Worm (Caenorhabditis elegans) whole organism, L1 larva: ENCODE results near the gene bgnt-1.5.

Source experiments
- C04F5.9 ChIP-seq: sonication (generic microtip); optimal IDR thresholded peaks from 2 replicates; lab custom pipeline; 2016; ENCODE audit warnings: missing genetic modification characterization, missing compliant biosample characterization
- Y116A8C.19 ChIP-seq: sonication (generic microtip); optimal IDR thresholded peaks from 2 replicates; lab custom pipeline; 2016; ENCODE audit warnings: missing compliant biosample characterization, missing genetic modification characterization, borderline replicate concordance
- alr-1 ChIP-seq: fragments of 200-800 bp; sonication (Bioruptor generic); optimal IDR thresholded peaks from 2 replicates; lab custom pipeline; 2018; ENCODE audit warnings: borderline replicate concordance, mild to moderate bottlenecking, missing genetic modification characterization, missing compliant biosample characterization
- ama-1 ChIP-seq: fragments of 150-350 bp; optimal IDR thresholded peaks from 2 replicates; lab custom pipeline; 2014
- blmp-1 ChIP-seq: fragments of 150-350 bp; optimal IDR thresholded peaks from 2 replicates; lab custom pipeline; 2014; ENCODE audit warnings: missing biosample characterization, missing genetic modification characterization
- ceh-63 ChIP-seq: fragments of 200-800 bp; sonication (Bioruptor generic); optimal IDR thresholded peaks from 2 replicates; lab custom pipeline; 2018; ENCODE audit warnings: mild to moderate bottlenecking, missing genetic modification characterization, missing compliant biosample characterization
- dpl-1 ChIP-seq, 3 experiments: fragments of 150-350 bp in 2 of 3; sonication (generic microtip) in 1 of 3; optimal IDR thresholded peaks; 2 replicates each; lab custom pipeline; 2014 to 2017; ENCODE audit warnings: missing biosample characterization in 3 of 3, missing genetic modification characterization in 3 of 3, missing genetic modification reagents in 3 of 3
- dsc-1 ChIP-seq: sonication (generic microtip); optimal IDR thresholded peaks from 2 replicates; lab custom pipeline; 2016; ENCODE audit warnings: mild to moderate bottlenecking, missing genetic modification characterization, missing compliant biosample characterization
- egl-13 ChIP-seq: sonication (generic microtip); optimal IDR thresholded peaks from 2 replicates; lab custom pipeline; 2016; ENCODE audit warnings: missing genotype, missing genetic modification reagents, missing genetic modification characterization, missing compliant biosample characterization
- egl-27 ChIP-seq, 2 experiments: fragments of 150-350 bp in 1 of 2; sonication (generic microtip); optimal IDR thresholded peaks; 3 replicates each; lab custom pipeline; 2017 to 2018; ENCODE audit warnings: missing biosample characterization in 2 of 2, missing genetic modification characterization in 2 of 2, missing genetic modification reagents in 2 of 2
- fos-1 ChIP-seq: fragments of 150-350 bp; optimal IDR thresholded peaks from 2 replicates; lab custom pipeline; 2014; ENCODE audit warnings: missing biosample characterization, missing genetic modification characterization
- grh-1 ChIP-seq: fragments of 200-800 bp; sonication (Bioruptor generic); IDR thresholded peaks from 2 replicates; pipeline ENCODE4 v1.3.6; 2022; ENCODE audit warnings: missing genetic modification reagents, missing genetic modification characterization, missing compliant biosample characterization
- hlh-17 ChIP-seq: fragments of 200-800 bp; sonication (Bioruptor generic); optimal IDR thresholded peaks from 2 replicates; lab custom pipeline; 2018; ENCODE audit warnings: missing genetic modification characterization, mild to moderate bottlenecking, missing compliant biosample characterization, moderate library complexity, borderline replicate concordance
- isw-1 ChIP-seq: fragments of 200-800 bp; sonication (Bioruptor generic); IDR thresholded peaks from 2 replicates; pipeline ENCODE4 v1.3.6; 2022; ENCODE audit warnings: missing genetic modification characterization, missing compliant biosample characterization
- jun-1 ChIP-seq: fragments of 150-350 bp; optimal IDR thresholded peaks from 2 replicates; lab custom pipeline; 2014; ENCODE audit warnings: missing biosample characterization, missing genetic modification reagents, missing genetic modification characterization
- lin-15B ChIP-seq: fragments of 150-350 bp; sonication (generic microtip); optimal IDR thresholded peaks from 3 replicates; lab custom pipeline; 2014; ENCODE audit warnings: missing biosample characterization, missing genetic modification characterization
- lin-35 ChIP-seq, 2 experiments: fragments of 150-350 bp; optimal IDR thresholded peaks; 2 replicates each; lab custom pipeline; 2014; ENCODE audit warnings: missing biosample characterization in 2 of 2, missing genetic modification characterization in 2 of 2, missing genetic modification reagents in 2 of 2
- lin-39 ChIP-seq: fragments of 150-350 bp; optimal IDR thresholded peaks from 2 replicates; lab custom pipeline; 2014; ENCODE audit warnings: missing biosample characterization, missing genetic modification reagents, missing genetic modification characterization
- mab-9 ChIP-seq: fragments of 200-800 bp; sonication (Bioruptor generic); IDR thresholded peaks from 2 replicates; pipeline ENCODE4 v1.3.6; 2022; ENCODE audit warnings: missing genetic modification reagents, missing genetic modification characterization, missing compliant biosample characterization
- nhr-11 ChIP-seq: fragments of 150-350 bp; optimal IDR thresholded peaks from 2 replicates; lab custom pipeline; 2014; ENCODE audit warnings: missing biosample characterization, missing genetic modification characterization
- nhr-20 ChIP-seq: sonication (generic microtip); optimal IDR thresholded peaks from 2 replicates; lab custom pipeline; 2016; ENCODE audit warnings: mild to moderate bottlenecking, missing genetic modification characterization, missing compliant biosample characterization
- pag-3 ChIP-seq: sonication (generic microtip); optimal IDR thresholded peaks from 2 replicates; lab custom pipeline; 2017; ENCODE audit warnings: missing genetic modification characterization, mild to moderate bottlenecking, missing compliant biosample characterization, antibody characterized with exemption, borderline replicate concordance; ENCODE audit not compliant: insufficient read depth
- pqm-1 ChIP-seq: sonication (generic microtip); optimal IDR thresholded peaks from 3 replicates; lab custom pipeline; 2017; ENCODE audit warnings: missing biosample characterization, missing genetic modification characterization
- rnt-1 ChIP-seq: sonication (generic microtip); optimal IDR thresholded peaks from 2 replicates; lab custom pipeline; 2016; ENCODE audit warnings: mild to moderate bottlenecking, missing genetic modification characterization, moderate library complexity, missing compliant biosample characterization
- snpc-4 ChIP-seq: fragments of 150-350 bp; optimal IDR thresholded peaks from 2 replicates; lab custom pipeline; 2014; ENCODE audit warnings: missing biosample characterization, missing genetic modification characterization
- sptf-1 ChIP-seq: fragments of 150-350 bp; optimal IDR thresholded peaks from 2 replicates; lab custom pipeline; 2014; ENCODE audit warnings: missing biosample characterization, missing genetic modification characterization
- sup-37 ChIP-seq: fragments of 200-800 bp; sonication (Bioruptor generic); optimal IDR thresholded peaks from 2 replicates; lab custom pipeline; 2018; ENCODE audit warnings: mild to moderate bottlenecking, missing genetic modification characterization, missing compliant biosample characterization
- swsn-7 ChIP-seq: sonication (generic microtip); optimal IDR thresholded peaks from 2 replicates; lab custom pipeline; 2016; ENCODE audit warnings: missing genetic modification characterization, missing compliant biosample characterization
- unc-30 ChIP-seq: sonication (generic microtip); optimal IDR thresholded peaks from 2 replicates; lab custom pipeline; 2017; ENCODE audit warnings: missing biosample characterization, missing genetic modification characterization
- unc-62 ChIP-seq: fragments of 150-350 bp; optimal IDR thresholded peaks from 2 replicates; lab custom pipeline; 2014; ENCODE audit warnings: missing biosample characterization, missing genetic modification reagents, missing genetic modification characterization
- unc-86 ChIP-seq: sonication (generic microtip); optimal IDR thresholded peaks from 2 replicates; lab custom pipeline; 2016; ENCODE audit warnings: missing genetic modification characterization, missing compliant biosample characterization
- xbp-1 ChIP-seq: sonication (generic microtip); optimal IDR thresholded peaks from 2 replicates; lab custom pipeline; 2016; ENCODE audit warnings: missing genetic modification characterization, missing compliant biosample characterization
- zag-1 ChIP-seq: fragments of 150-350 bp; optimal IDR thresholded peaks from 2 replicates; lab custom pipeline; 2014; ENCODE audit warnings: missing biosample characterization, missing genetic modification characterization
- zip-4 ChIP-seq: fragments of 200-800 bp; sonication (Bioruptor generic); optimal IDR thresholded peaks from 2 replicates; lab custom pipeline; 2018; ENCODE audit warnings: mild to moderate bottlenecking, missing genetic modification characterization, moderate library complexity, missing compliant biosample characterization
- ztf-11 ChIP-seq, 2 experiments: sonication (generic microtip); optimal IDR thresholded peaks; 2 replicates each; lab custom pipeline; 2016 to 2017; ENCODE audit warnings: missing genetic modification characterization in 2 of 2, missing biosample characterization in 1 of 2, missing compliant biosample characterization in 1 of 2

The bgnt-1.5 gene

DNA sequence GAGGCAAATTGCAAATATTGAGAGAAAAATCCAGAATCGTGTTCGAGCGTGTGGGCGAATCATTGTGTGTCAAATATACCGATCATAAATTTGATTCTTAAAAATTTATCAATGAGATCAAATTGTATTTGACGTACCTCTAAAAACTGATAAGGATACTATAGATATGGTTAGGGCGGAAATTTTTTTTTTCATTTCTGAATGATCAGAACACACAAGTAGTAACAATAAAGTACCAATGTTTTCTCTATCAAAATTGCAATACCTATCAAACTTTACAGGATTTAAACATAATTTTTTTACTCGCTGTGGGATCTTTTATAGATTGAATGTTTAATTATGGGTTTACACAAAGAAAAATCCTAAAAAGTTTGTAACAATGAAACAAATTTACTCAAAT lies at the start of gene bgnt-1.5:
Gene bgnt-1.5, minus strand, starts transcription at position 101 of the 400 bp plus-strand sequence.
- TF ChIP-seq zag-1 (tag; lab: Kevin White, UChicago) (no peak), lin-15B (tag; lab: Kevin White, UChicago) (no peak), unc-86 (tag; lab: Kevin White, UChicago) (no peak), Y116A8C.19 (tag; lab: Kevin White, UChicago) (no peak), grh-1 (GFP tag; lab: Robert Waterston, UW) (no peak), dpl-1 (GFP tag; optimal IDR thresholded peaks at IDR 0.05; lab: Kevin White, UChicago) (no peak), ztf-11 (tag; optimal IDR thresholded peaks at IDR 0.05; lab: Kevin White, UChicago) (no peak), nhr-20 (tag; lab: Kevin White, UChicago) (no peak), egl-27 (tag; optimal IDR thresholded peaks at IDR 0.05; lab: Kevin White, UChicago) (no peak), zip-4 (no peak), rnt-1 (tag; lab: Kevin White, UChicago) (no peak)

DNA sequence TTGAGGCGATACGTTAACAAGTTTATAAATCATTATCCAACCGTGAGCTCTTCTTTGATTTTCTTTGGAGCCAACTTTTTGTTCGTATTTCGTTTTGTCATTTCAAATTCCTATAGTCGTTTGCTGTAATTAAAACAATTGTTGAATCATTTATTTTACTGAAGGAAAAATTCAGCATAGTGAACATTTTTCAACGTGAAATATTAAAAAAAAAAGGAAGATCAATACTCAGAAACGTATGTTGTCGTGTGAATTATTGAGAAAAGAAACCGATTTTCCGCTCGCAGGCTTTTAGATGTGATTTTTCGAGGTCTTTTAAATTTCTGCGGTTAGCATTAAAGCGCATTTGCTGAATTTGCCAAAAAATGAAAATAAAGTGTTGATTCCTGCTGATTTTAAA lies 46.7 kb upstream of the bgnt-1.5 start, which contains the start of gene phf-33:
Gene phf-33, minus strand, starts transcription at position 101 of the 400 bp plus-strand sequence.
- no peak for TF ChIP-seq nhr-11
- TF ChIP-seq ceh-63 = no peak
- TF ChIP-seq lin-39 = no peak
- TF ChIP-seq pag-3 (tag; lab: Kevin White, UChicago) = no peak
- TF ChIP-seq alr-1 = no peak
- TF ChIP-seq sptf-1 (tag; lab: Kevin White, UChicago) = no peak
- TF ChIP-seq C04F5.9 (tag; lab: Kevin White, UChicago) = no peak
- no peak for TF ChIP-seq xbp-1 (tag; lab: Kevin White, UChicago)
- no peak for TF ChIP-seq lin-35 (GFP tag; optimal IDR thresholded peaks at IDR 0.05; lab: Kevin White, UChicago)
- no peak for TF ChIP-seq unc-30 (tag; lab: Kevin White, UChicago)
- TF ChIP-seq sup-37 (GFP tag; lab: Kevin White, UChicago) = no peak

DNA sequence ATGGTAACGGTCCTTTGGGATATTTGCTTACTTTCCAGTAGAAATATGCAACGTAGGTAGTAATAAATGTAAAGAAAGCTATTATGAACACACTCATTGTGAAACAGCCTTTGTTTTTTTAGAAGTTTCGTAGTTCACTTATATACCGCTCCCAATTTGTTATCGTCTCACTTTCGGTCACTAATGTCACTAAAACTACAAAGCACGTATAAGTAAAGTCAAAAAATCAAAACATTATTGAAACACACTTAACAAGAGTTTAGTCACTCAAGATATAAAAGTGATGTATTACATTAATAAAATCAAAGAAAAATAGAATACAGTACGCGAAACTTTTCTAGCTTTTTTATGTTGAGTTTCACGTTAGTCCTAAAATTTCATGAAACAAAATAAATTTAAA lies 41.9 kb upstream of the bgnt-1.5 start, which contains the start of gene cyp-14A3:
Gene cyp-14A3, minus strand, starts transcription at position 101 of the 400 bp plus-strand sequence.
- TF ChIP-seq dsc-1 (tag; lab: Kevin White, UChicago) (no peak), egl-13 (tag; lab: Kevin White, UChicago) (no peak), swsn-7 (tag; lab: Kevin White, UChicago) (no peak), jun-1 (tag; lab: Kevin White, UChicago) (no peak), unc-62 (GFP tag; lab: Kevin White, UChicago) (no peak), C04F5.9 (tag; lab: Kevin White, UChicago) (no peak), fos-1 (tag; lab: Kevin White, UChicago) (no peak), Y116A8C.19 (tag; lab: Kevin White, UChicago) (no peak), snpc-4 (no peak), ama-1 (no peak), ztf-11 (tag; optimal IDR thresholded peaks at IDR 0.05; lab: Kevin White, UChicago) (no peak), pqm-1 (tag; lab: Kevin White, UChicago) (no peak), lin-15B (tag; lab: Kevin White, UChicago) (no peak), egl-27 (tag; optimal IDR thresholded peaks at IDR 0.05; lab: Kevin White, UChicago) (no peak), mab-9 (GFP tag; lab: Robert Waterston, UW) (no peak), alr-1 (no peak)

DNA sequence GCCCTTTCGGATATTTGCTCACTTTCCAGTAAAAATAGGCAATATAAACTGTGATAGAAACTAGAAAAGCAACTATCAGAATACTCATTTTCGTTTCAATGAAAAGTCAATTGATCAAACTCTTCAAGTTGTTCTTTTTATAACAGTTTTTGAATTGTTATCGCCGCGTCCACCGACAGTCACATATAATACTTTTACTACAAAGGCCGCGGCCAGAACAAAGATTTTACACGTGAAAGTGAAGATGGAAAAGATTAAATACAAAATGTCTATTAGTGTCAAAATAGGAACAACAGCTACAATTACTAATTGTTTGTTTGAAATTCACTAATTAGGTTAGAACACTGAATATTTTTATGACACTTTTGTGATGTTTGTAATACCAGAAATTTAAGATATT lies 37.4 kb upstream of the bgnt-1.5 start, which contains the start of gene cyp-14A2:
Gene cyp-14A2, minus strand, starts transcription at position 101 of the 400 bp plus-strand sequence.
- TF ChIP-seq isw-1 (no peak), hlh-17 (GFP tag; lab: Kevin White, UChicago) (no peak), lin-39 (no peak), blmp-1 (tag; lab: Kevin White, UChicago) (peak; percentile 31)
- TF ChIP-seq, all 84 proteins: peak for 1
